Fruit fly (Drosophila melanogaster) whole organism, embryonic: ENCODE measurements around the gene Lsd-1.

Experiments
- Abd-B ChIP-seq: fragments of 200-800 bp; sonication (Bioruptor generic); optimal IDR thresholded peaks from 2 replicates; lab custom pipeline; 2018; ENCODE audit warnings: missing biosample characterization, mild to moderate bottlenecking, missing genetic modification characterization, moderate library complexity
- Awh ChIP-seq: fragments of 200-800 bp; sonication (Bioruptor generic); IDR thresholded peaks from 2 replicates; pipeline ENCODE4, ENCODE4 v1.3.6; 2022; ENCODE audit warnings: missing biosample characterization, missing genetic modification characterization
- Blimp-1 ChIP-seq: fragments of 200-800 bp; sonication (Bioruptor generic); optimal IDR thresholded peaks from 3 replicates; lab custom pipeline; 2018; ENCODE audit warnings: missing biosample characterization, missing genetic modification characterization, mild to moderate bottlenecking, moderate library complexity, missing genetic modification reagents
- CG13287 ChIP-seq: fragments of 200-800 bp; sonication (Bioruptor generic); IDR thresholded peaks from 2 replicates; pipeline ENCODE4 v1.3.6; 2022; ENCODE audit warnings: missing biosample characterization, missing genetic modification characterization; ENCODE audit not compliant: partially characterized antibody
- CG14710 ChIP-seq: fragments of 200-800 bp; sonication (Bioruptor generic); optimal IDR thresholded peaks from 3 replicates; lab custom pipeline; 2019; ENCODE audit warnings: missing biosample characterization, mild to moderate bottlenecking, missing genetic modification characterization, moderate library complexity
- CG14965 ChIP-seq: fragments of 200-800 bp; sonication (Bioruptor generic); optimal IDR thresholded peaks from 2 replicates; lab custom pipeline; 2016; ENCODE audit warnings: missing biosample characterization, missing genetic modification characterization, borderline replicate concordance
- CG17829 ChIP-seq: fragments of 200-800 bp; optimal IDR thresholded peaks from 2 replicates; lab custom pipeline; 2019; ENCODE audit warnings: missing biosample characterization, mild to moderate bottlenecking, missing genetic modification characterization, moderate library complexity
- CG2875 ChIP-seq: fragments of 200-800 bp; sonication (Bioruptor generic); optimal IDR thresholded peaks from 2 replicates; lab custom pipeline; 2017; ENCODE audit warnings: missing biosample characterization, mild to moderate bottlenecking, missing genetic modification characterization, missing genetic modification reagents
- CG33557 ChIP-seq: fragments of 200-800 bp; sonication (Bioruptor generic); optimal IDR thresholded peaks from 2 replicates; lab custom pipeline; 2019; ENCODE audit warnings: missing biosample characterization, mild to moderate bottlenecking, missing genetic modification characterization, moderate library complexity
- CG34376 ChIP-seq: fragments of 200-800 bp; sonication (Bioruptor generic); optimal IDR thresholded peaks from 2 replicates; lab custom pipeline; 2018; ENCODE audit warnings: missing biosample characterization, mild to moderate bottlenecking, missing genetic modification characterization
- CG3847 ChIP-seq: fragments of 200-800 bp; sonication (Bioruptor generic); IDR thresholded peaks from 2 replicates; pipeline ENCODE4 v1.3.6; 2022; ENCODE audit warnings: missing biosample characterization, missing genetic modification characterization
- CG4328 ChIP-seq: fragments of 200-800 bp; sonication (Bioruptor generic); optimal IDR thresholded peaks from 3 replicates; lab custom pipeline; 2017; ENCODE audit warnings: missing biosample characterization, missing genetic modification reagents, missing genetic modification characterization
- CG4360 ChIP-seq: fragments of 200-800 bp; sonication (Bioruptor generic); IDR thresholded peaks from 2 replicates; pipeline ENCODE4 v1.3.6; 2022; ENCODE audit warnings: missing biosample characterization, missing genetic modification characterization
- CG8478 ChIP-seq: fragments of >200 bp; optimal IDR thresholded peaks from 2 replicates; lab custom pipeline; 2018
- Chrac-16 ChIP-seq: fragments of 200-800 bp; sonication (Bioruptor generic); optimal IDR thresholded peaks from 3 replicates; lab custom pipeline; 2016; ENCODE audit warnings: missing biosample characterization, missing genetic modification characterization
- CkIIα-i1 ChIP-seq: fragments of 200-800 bp; sonication (Bioruptor generic); IDR thresholded peaks from 2 replicates; pipeline ENCODE4 v1.3.6; 2022; ENCODE audit warnings: missing biosample characterization, missing genetic modification characterization
- CrebB ChIP-seq: fragments of 200-800 bp; sonication (Bioruptor generic); optimal IDR thresholded peaks from 3 replicates; lab custom pipeline; 2018; ENCODE audit warnings: missing biosample characterization, mild to moderate bottlenecking, missing genetic modification characterization
- D ChIP-seq, 2 experiments: fragments of 200-800 bp in 1 of 2; fragments of >200 bp in 1 of 2; sonication (Bioruptor generic) in 1 of 2; optimal IDR thresholded peaks; 2 replicates in 1 of 2; 3 replicates in 1 of 2; lab custom pipeline; 2017; ENCODE audit warnings: mild to moderate bottlenecking in 1 of 2, missing biosample characterization in 1 of 2, missing genetic modification characterization in 1 of 2, missing genetic modification reagents in 1 of 2
- Doc2 ChIP-seq: fragments of 200-800 bp; sonication (Bioruptor generic); IDR thresholded peaks from 2 replicates; pipeline ENCODE4 v1.3.6; 2022; ENCODE audit warnings: missing biosample characterization, missing genetic modification characterization
- H2.0 ChIP-seq: fragments of 200-800 bp; sonication (Bioruptor generic); IDR thresholded peaks from 2 replicates; pipeline ENCODE4 v1.3.6; 2022; ENCODE audit warnings: missing biosample characterization, missing genetic modification characterization
- Hey ChIP-seq: fragments of 200-800 bp; sonication (Bioruptor generic); optimal IDR thresholded peaks from 3 replicates; lab custom pipeline; 2018; ENCODE audit warnings: missing biosample characterization, mild to moderate bottlenecking, missing genetic modification characterization
- Hr78 ChIP-seq, 2 experiments: fragments of 200-800 bp in 1 of 2; fragments of >200 bp in 1 of 2; sonication (Bioruptor generic) in 1 of 2; optimal IDR thresholded peaks; 2 replicates each; lab custom pipeline; 2017 to 2019; ENCODE audit warnings: missing biosample characterization in 2 of 2, missing genetic modification characterization in 2 of 2, mild to moderate bottlenecking in 1 of 2, moderate library complexity in 1 of 2
- Lhr ChIP-seq: fragments of 200-800 bp; sonication (Bioruptor generic); optimal IDR thresholded peaks from 3 replicates; lab custom pipeline; 2017; ENCODE audit warnings: mild to moderate bottlenecking, missing biosample characterization, missing genetic modification reagents, missing genetic modification characterization
- Lim3 ChIP-seq: fragments of 200-800 bp; sonication (Bioruptor generic); IDR thresholded peaks from 2 replicates; pipeline ENCODE4 v1.3.6; 2022; ENCODE audit warnings: missing biosample characterization, missing genetic modification characterization
- Max ChIP-seq: fragments of 200-800 bp; sonication (Bioruptor generic); optimal IDR thresholded peaks from 2 replicates; lab custom pipeline; 2016; ENCODE audit warnings: missing biosample characterization, mild to moderate bottlenecking, missing genetic modification characterization
- Med ChIP-seq: fragments of 200-800 bp; sonication (Bioruptor generic); peaks from one replicate; lab custom pipeline; 2016; ENCODE audit warnings: missing biosample characterization, missing genetic modification characterization, mild to moderate bottlenecking, inconsistent platforms, moderate library complexity
- PHDP ChIP-seq: fragments of 200-800 bp; sonication (Bioruptor generic); optimal IDR thresholded peaks from 3 replicates; lab custom pipeline; 2018; ENCODE audit warnings: missing biosample characterization, mild to moderate bottlenecking, missing genetic modification characterization, moderate library complexity
- Pdp1 ChIP-seq, 2 experiments: fragments of 200-800 bp; sonication (Bioruptor generic); optimal IDR thresholded peaks; 3 replicates each; lab custom pipeline; 2016; ENCODE audit warnings: missing biosample characterization in 2 of 2, missing genetic modification characterization in 2 of 2, mild to moderate bottlenecking in 1 of 2, moderate library complexity in 1 of 2
- Six4 ChIP-seq: fragments of 200-800 bp; sonication (Bioruptor generic); optimal IDR thresholded peaks from 2 replicates; lab custom pipeline; 2016; ENCODE audit warnings: missing biosample characterization, missing genetic modification characterization
- Xrp1 ChIP-seq: fragments of 200-800 bp; sonication (Bioruptor generic); IDR thresholded peaks from 2 replicates; pipeline ENCODE4 v1.3.6; 2022; ENCODE audit warnings: missing biosample characterization, missing genetic modification characterization
- ash1 ChIP-seq: fragments of 200-800 bp; sonication (Bioruptor generic); optimal IDR thresholded peaks from 2 replicates; lab custom pipeline; 2018; ENCODE audit warnings: missing biosample characterization, mild to moderate bottlenecking, missing genetic modification characterization
- chif ChIP-seq, 2 experiments: fragments of 200-800 bp; sonication (Bioruptor generic); optimal IDR thresholded peaks; 3 replicates each; lab custom pipeline; 2016; ENCODE audit warnings: missing biosample characterization in 2 of 2, missing genetic modification characterization in 2 of 2
- chn ChIP-seq: fragments of 200-800 bp; sonication (Bioruptor generic); optimal IDR thresholded peaks from 2 replicates; lab custom pipeline; 2016; ENCODE audit warnings: missing biosample characterization, missing genetic modification characterization
- corto ChIP-seq: fragments of 200-800 bp; sonication (Bioruptor generic); optimal IDR thresholded peaks from 2 replicates; lab custom pipeline; 2016; ENCODE audit warnings: missing biosample characterization, mild to moderate bottlenecking, missing genetic modification characterization, moderate library complexity
- da ChIP-seq: fragments of 200-800 bp; sonication (Bioruptor generic); optimal IDR thresholded peaks from 2 replicates; lab custom pipeline; 2016; ENCODE audit warnings: missing biosample characterization, missing genetic modification characterization
- dm ChIP-seq: fragments of 200-800 bp; sonication (Bioruptor generic); optimal IDR thresholded peaks from 3 replicates; lab custom pipeline; 2016; ENCODE audit warnings: missing biosample characterization, missing genetic modification characterization
- exex ChIP-seq: fragments of 200-800 bp; sonication (Bioruptor generic); optimal IDR thresholded peaks from 4 replicates; lab custom pipeline; 2018; ENCODE audit warnings: missing biosample characterization, mild to moderate bottlenecking, missing genetic modification characterization, moderate library complexity
- fu2 ChIP-seq: fragments of 200-800 bp; sonication (Bioruptor generic); optimal IDR thresholded peaks from 2 replicates; lab custom pipeline; 2016; ENCODE audit warnings: missing biosample characterization, missing genetic modification characterization
- klu ChIP-seq: fragments of 200-800 bp; sonication (Bioruptor generic); IDR thresholded peaks from 2 replicates; pipeline ENCODE4 v1.3.6; 2022; ENCODE audit warnings: missing biosample characterization, missing genetic modification characterization
- lab ChIP-seq: fragments of 200-800 bp; sonication (Bioruptor generic); optimal IDR thresholded peaks from 3 replicates; lab custom pipeline; 2017; ENCODE audit warnings: missing biosample characterization, missing genetic modification characterization, mild to moderate bottlenecking, moderate library complexity, missing genetic modification reagents
- lola ChIP-seq, 3 experiments: fragments of >200 bp in 2 of 3; fragments of 200-800 bp in 1 of 3; sonication (Bioruptor generic) in 1 of 3; optimal IDR thresholded peaks; 2 replicates each; lab custom pipeline; 2017 to 2019; ENCODE audit warnings: missing biosample characterization in 3 of 3, missing genetic modification characterization in 3 of 3, mild to moderate bottlenecking in 1 of 3, moderate library complexity in 1 of 3
- pnt ChIP-seq: fragments of 200-800 bp; sonication (Bioruptor generic); optimal IDR thresholded peaks from 3 replicates; lab custom pipeline; 2016; ENCODE audit warnings: missing biosample characterization, missing genetic modification characterization
- ranshi ChIP-seq: fragments of 200-800 bp; sonication (Bioruptor generic); IDR thresholded peaks from 2 replicates; pipeline ENCODE4 v1.3.6; 2022; ENCODE audit warnings: missing biosample characterization, missing genetic modification characterization
- row ChIP-seq: fragments of 200-800 bp; sonication (Bioruptor generic); IDR thresholded peaks from 3 replicates; pipeline ENCODE4 v1.3.6; 2022; ENCODE audit warnings: missing biosample characterization, missing genetic modification characterization
- ttk ChIP-seq: fragments of 200-800 bp; sonication (Bioruptor generic); IDR thresholded peaks from 2 replicates; pipeline ENCODE4 v2.1.2; 2022; ENCODE audit warnings: missing biosample characterization, missing genetic modification characterization
- unc-4 ChIP-seq: fragments of 200-800 bp; sonication (Bioruptor generic); IDR thresholded peaks from 2 replicates; pipeline ENCODE4 v1.3.6; 2022; ENCODE audit warnings: missing biosample characterization, missing genetic modification characterization; ENCODE audit not compliant: partially characterized antibody
- zen2 ChIP-seq: fragments of 200-800 bp; sonication (Bioruptor generic); IDR thresholded peaks from 3 replicates; pipeline ENCODE4 v1.3.6; 2022; ENCODE audit warnings: missing biosample characterization, missing genetic modification characterization; ENCODE audit not compliant: partially characterized antibody
- zfh1 ChIP-seq: fragments of 200-800 bp; sonication (Bioruptor generic); IDR thresholded peaks from 3 replicates; pipeline ENCODE4 v1.3.6; 2022; ENCODE audit warnings: missing biosample characterization, missing genetic modification characterization

Gene Lsd-1

DNA sequence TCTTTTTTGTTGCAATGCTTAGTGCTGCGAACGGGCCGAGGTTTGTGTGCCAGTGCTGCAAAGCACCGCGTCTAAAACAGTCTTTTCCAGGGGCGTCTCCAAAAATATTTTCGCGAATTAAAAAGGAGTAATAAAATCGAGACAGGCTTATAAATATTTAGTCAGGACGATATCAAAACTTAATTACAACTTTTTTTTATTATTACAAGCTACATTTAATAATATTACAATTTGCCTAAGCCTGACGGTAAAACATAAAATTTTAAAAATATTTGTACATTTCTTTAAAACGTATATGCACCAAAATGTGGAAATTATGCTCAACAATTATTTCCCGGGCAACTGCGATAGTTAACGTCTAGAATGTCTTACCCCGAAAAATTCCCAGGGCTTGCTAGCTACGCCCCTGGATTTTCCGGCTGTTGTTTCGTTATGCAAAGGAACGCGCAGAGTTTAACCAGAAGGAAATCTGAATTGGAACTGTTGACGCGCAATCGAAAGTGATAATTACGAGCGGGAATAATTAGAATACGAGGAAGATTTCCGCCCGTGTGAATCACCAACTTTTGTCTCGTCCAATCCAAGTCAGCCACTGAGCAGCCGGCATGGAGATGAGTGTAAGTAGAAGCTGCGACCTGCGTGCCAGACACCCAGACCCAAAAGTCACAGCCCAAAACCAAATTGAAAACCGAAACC, 5.6 kb upstream of the Lsd-1 start, which contains the start of the genes PTPMT1 and Hrd3 (continued):
- peak; percentile 24; the same call in 1 of the 2 replicates for TF ChIP-seq CG13287 (GFP tag; lab: Robert Waterston, UW)
- peak; percentile 96 for TF ChIP-seq fu2 (GFP tag; lab: Kevin White, UChicago)
- TF ChIP-seq Chrac-16 (GFP tag; lab: Kevin White, UChicago) = peak; percentile 98
- TF ChIP-seq ash1 (GFP tag; lab: Kevin White, UChicago) = peak; percentile 71
- TF ChIP-seq PHDP (tag; lab: Kevin White, UChicago) = peak; percentile 98
- peak; percentile 81 for TF ChIP-seq Lim3 (GFP tag; lab: Robert Waterston, UW)
- peak; percentile 93 for TF ChIP-seq da (GFP tag; lab: Kevin White, UChicago)
- peak; percentile 98 for TF ChIP-seq CG3847
- peak; percentile 99 for TF ChIP-seq CG17829 (tag; lab: Kevin White, UChicago)
- peak; percentile 96 for TF ChIP-seq zfh1 (GFP tag; lab: Robert Waterston, UW)
- TF ChIP-seq H2.0 (GFP tag; lab: Robert Waterston, UW) = peak; percentile 89
- TF ChIP-seq CG34376 (GFP tag; lab: Kevin White, UChicago) = peak; percentile 99
- peak; percentile 92 for TF ChIP-seq CrebB (tag; lab: Kevin White, UChicago)
- peak; percentile 93 for TF ChIP-seq corto (GFP tag; lab: Kevin White, UChicago)
- TF ChIP-seq lola (GFP tag; optimal IDR thresholded peaks at IDR 0.05; lab: Kevin White, UChicago) = peak in 1 of 3 experiments; percentile 99
- TF ChIP-seq zen2 (GFP tag; lab: Robert Waterston, UW) = no peak
- TF ChIP-seq Hr78 (GFP tag; optimal IDR thresholded peaks at IDR 0.05; lab: Kevin White, UChicago) = peak in 1 of 2 experiments; percentile 95
- peak; percentile 70 for TF ChIP-seq CG14965 (GFP tag; lab: Kevin White, UChicago)
- peak; percentile 65 for TF ChIP-seq CG4360 (GFP tag; lab: Robert Waterston, UW)
- TF ChIP-seq Hey (tag; lab: Kevin White, UChicago) = peak; percentile 90
- no peak for TF ChIP-seq CG8478
- TF ChIP-seq ttk (GFP tag; lab: Robert Waterston, UW) = peak; percentile 94
- peak; percentile 61; the same call in 1 of the 2 replicates for TF ChIP-seq CkIIα-i1 (GFP tag; lab: Robert Waterston, UW)
- TF ChIP-seq Lhr = peak; percentile 96
- TF ChIP-seq chif (GFP tag; optimal IDR thresholded peaks at IDR 0.05; lab: Kevin White, UChicago) = peak; percentile 97 to 98
- TF ChIP-seq CG14710 (tag; lab: Kevin White, UChicago) = peak; percentile 98
- no peak for TF ChIP-seq unc-4
- peak; percentile 90 for TF ChIP-seq Doc2 (GFP tag; lab: Robert Waterston, UW)
- peak; percentile 99 for TF ChIP-seq CG4328 (GFP tag; lab: Kevin White, UChicago)
- TF ChIP-seq pnt (GFP tag; lab: Kevin White, UChicago) = peak; percentile 98
- peak; percentile 96 for TF ChIP-seq klu (GFP tag; lab: Robert Waterston, UW)
- peak; percentile 97 for TF ChIP-seq Xrp1
- TF ChIP-seq Blimp-1 (GFP tag; lab: Kevin White, UChicago) = peak; percentile 95
- no peak for TF ChIP-seq D (optimal IDR thresholded peaks at IDR 0.05; lab: Kevin White, UChicago)
- peak; percentile 99 for TF ChIP-seq D (GFP tag; optimal IDR thresholded peaks at IDR 0.05; lab: Kevin White, UChicago)
- peak; percentile 98 for TF ChIP-seq lab (GFP tag; lab: Kevin White, UChicago)
- TF ChIP-seq Med = peak; percentile 99
- TF ChIP-seq row (GFP tag; lab: Robert Waterston, UW) = peak; percentile 98
- TF ChIP-seq Max (GFP tag; lab: Kevin White, UChicago) = peak; percentile 99
- peak; percentile 99 for TF ChIP-seq Pdp1 (GFP tag; optimal IDR thresholded peaks at IDR 0.05; lab: Kevin White, UChicago)
- peak; percentile 92 for TF ChIP-seq Awh (GFP tag; lab: Robert Waterston, UW)
- TF ChIP-seq dm (GFP tag; lab: Kevin White, UChicago) = peak; percentile 92
- TF ChIP-seq CG2875 (GFP tag; lab: Kevin White, UChicago) = peak; percentile 97
- peak; percentile 98 for TF ChIP-seq Six4 (GFP tag; lab: Kevin White, UChicago)
- TF ChIP-seq CG33557 (GFP tag; lab: Kevin White, UChicago) = peak; percentile 98
- TF ChIP-seq ranshi (GFP tag; lab: Robert Waterston, UW) = peak; percentile 96; the same call in 1 of the 2 replicates
- peak; percentile 99 for TF ChIP-seq Abd-B (GFP tag; lab: Kevin White, UChicago)
- peak; percentile 98 for TF ChIP-seq chn
- peak; percentile 90 for TF ChIP-seq exex (tag; lab: Kevin White, UChicago)
